Worm (Caenorhabditis elegans): ENCODE measurements around the gene str-41.

ce11 chrV:7386052-7386573, 25.7 kb upstream of the str-41 start, which contains the start of gene srp-6:
- TF ChIP-seq nhr-76 (tag; optimal IDR thresholded peaks at IDR 0.05) (no peak), unc-62 (GFP tag; optimal IDR thresholded peaks at IDR 0.05) (no peak), unc-39 (tag; optimal IDR thresholded peaks at IDR 0.05) (no peak), hlh-1 (tag; optimal IDR thresholded peaks at IDR 0.05) (no peak), elt-3 (tag; optimal IDR thresholded peaks at IDR 0.05) (no peak), snpc-4 (tag; optimal IDR thresholded peaks at IDR 0.05) (no peak), blmp-1 (tag; optimal IDR thresholded peaks at IDR 0.05) (no peak), mab-5 (tag; optimal IDR thresholded peaks at IDR 0.05) (no peak), lsy-2 (tag; optimal IDR thresholded peaks at IDR 0.05) (no peak), bed-3 (GFP tag; optimal IDR thresholded peaks at IDR 0.05) (no peak), cnd-1 (tag; optimal IDR thresholded peaks at IDR 0.05) (no peak), sem-2 (GFP tag; optimal IDR thresholded peaks at IDR 0.05) (no peak), ztf-11 (tag; optimal IDR thresholded peaks at IDR 0.05) (no peak)
